Fruit fly (Drosophila melanogaster): Measurements from ENCODE around the gene Keap1.

Keap1 gene

DNA sequence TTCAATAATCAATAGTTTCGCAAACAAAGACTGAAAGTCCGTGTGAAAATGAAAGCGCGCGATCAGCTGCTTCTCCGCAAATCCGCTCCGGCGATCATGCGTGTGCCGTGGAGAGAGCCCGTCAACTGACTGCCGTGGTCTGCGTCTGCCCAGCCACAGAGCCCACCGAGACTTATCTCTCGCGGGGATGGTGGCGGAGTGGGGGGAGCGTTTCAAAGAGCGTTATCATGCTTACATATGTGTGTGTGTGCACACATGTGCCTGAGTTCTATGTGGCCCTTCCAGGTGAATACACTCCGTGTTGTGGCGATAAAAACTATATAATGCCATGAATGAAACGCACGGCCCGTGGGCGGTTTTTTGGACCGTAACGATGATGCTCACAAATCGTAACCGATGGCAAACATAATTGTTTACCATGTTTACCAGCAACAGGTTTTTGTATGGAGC lies 1.8 kb downstream of the Keap1 start (continued):
- TF ChIP-seq CG8290 (GFP tag; optimal IDR thresholded peaks at IDR 0.05) (no peak), CG8290 (tag; optimal IDR thresholded peaks at IDR 0.05) (peak in 1 of 2 experiments; percentile 37), vnd (GFP tag; IDR thresholded peaks at IDR 0.05; ENCODE audit: partially characterized antibody) (no peak), stc (GFP tag; IDR thresholded peaks at IDR 0.05) (peak; percentile 21; the same call in 1 of the 2 replicates), CG7987 (GFP tag; optimal IDR thresholded peaks at IDR 0.05) (peak; percentile 78), slp2 (GFP tag; optimal IDR thresholded peaks at IDR 0.05) (no peak), Doc3 (GFP tag; IDR thresholded peaks at IDR 0.05; ENCODE audit: partially characterized antibody) (0 out of 3 replicates have a peak, but pooled peaks have one; percentile 17), caup (GFP tag; optimal IDR thresholded peaks at IDR 0.05; ENCODE audit: severe bottlenecking) (peak; percentile 15), tin (GFP tag; optimal IDR thresholded peaks at IDR 0.05) (no peak), lov (optimal IDR thresholded peaks at IDR 0.05) (no peak), lov (GFP tag; IDR thresholded peaks at IDR 0.05) (0 out of 3 replicates have a peak, but pooled peaks have one; percentile 18), CG14441 (GFP tag; IDR thresholded peaks at IDR 0.05) (0 out of 2 replicates have a peak, but pooled peaks have one; percentile 9), CG17361 (GFP tag; IDR thresholded peaks at IDR 0.05) (no peak), CG15479 (GFP tag; optimal IDR thresholded peaks at IDR 0.05) (peak; percentile 77), Hmr (GFP tag; optimal IDR thresholded peaks at IDR 0.05) (peak; percentile 19), crol (GFP tag; IDR thresholded peaks at IDR 0.05) (peak; percentile 95), lab (GFP tag; optimal IDR thresholded peaks at IDR 0.05) (peak; percentile 64), BEAF-32 (GFP tag; optimal IDR thresholded peaks at IDR 0.05) (no peak), kni (GFP tag; optimal IDR thresholded peaks at IDR 0.05) (peak; percentile 39), Oli (tag; optimal IDR thresholded peaks at IDR 0.05) (no peak), sob (GFP tag; IDR thresholded peaks at IDR 0.05) (peak; percentile 58), CG1233 (GFP tag; optimal IDR thresholded peaks at IDR 0.05) (peak; percentile 29), CG30431 (GFP tag; optimal IDR thresholded peaks at IDR 0.05) (no peak), CG11456 (GFP tag; IDR thresholded peaks at IDR 0.05) (0 out of 3 replicates have a peak, but pooled peaks have one; percentile 49), az2 (GFP tag; optimal IDR thresholded peaks at IDR 0.05) (no peak), mirr (GFP tag; optimal IDR thresholded peaks at IDR 0.05) (peak; percentile 86), MESR4 (GFP tag; optimal IDR thresholded peaks at IDR 0.05) (peak; percentile 13), lilli (GFP tag; optimal IDR thresholded peaks at IDR 0.05) (peak; percentile 7), grn (GFP tag; optimal IDR thresholded peaks at IDR 0.05) (peak; percentile 58), Antp (GFP tag; optimal IDR thresholded peaks at IDR 0.05) (no peak), Rfx (GFP tag; IDR thresholded peaks at IDR 0.05) (peak; percentile 19; the same call in 1 of the 2 replicates), CG34376 (GFP tag; optimal IDR thresholded peaks at IDR 0.05) (peak; percentile 80), CG17912 (GFP tag; optimal IDR thresholded peaks at IDR 0.05) (peak; percentile 34), CG6175 (GFP tag; IDR thresholded peaks at IDR 0.05) (peak; percentile 70; the same call in 1 of the 3 replicates), seq (GFP tag; IDR thresholded peaks at IDR 0.05) (peak; percentile 29; the same call in 1 of the 2 replicates), tna (GFP tag; IDR thresholded peaks at IDR 0.05; ENCODE audit: partially characterized antibody) (peak; percentile 36; the same call in 1 of the 2 replicates), gro (GFP tag; optimal IDR thresholded peaks at IDR 0.05) (peak; percentile 54), Bgb (GFP tag; IDR thresholded peaks at IDR 0.05; ENCODE audit: partially characterized antibody) (peak; percentile 51; the same call in 1 of the 2 replicates), CG3163 (GFP tag; optimal IDR thresholded peaks at IDR 0.05) (peak; percentile 17), pros (GFP tag; optimal IDR thresholded peaks at IDR 0.05) (peak; percentile 20), fd64A (GFP tag; optimal IDR thresholded peaks at IDR 0.05) (no peak), Hr39 (optimal IDR thresholded peaks at IDR 0.05) (no peak), lbe (GFP tag; optimal IDR thresholded peaks at IDR 0.05) (no peak), CG15514 (GFP tag; optimal IDR thresholded peaks at IDR 0.05) (peak; percentile 22), bowl (GFP tag; IDR thresholded peaks at IDR 0.05) (0 out of 2 replicates have a peak, but pooled peaks have one; percentile 31), scrt (GFP tag; optimal IDR thresholded peaks at IDR 0.05) (peak; percentile 23), nom (GFP tag; optimal IDR thresholded peaks at IDR 0.05) (peak; percentile 42), Nf-YC (tag; optimal IDR thresholded peaks at IDR 0.05) (peak; percentile 30), ken (GFP tag; IDR thresholded peaks at IDR 0.05) (no peak), CG13424 (tag; optimal IDR thresholded peaks at IDR 0.05) (no peak)

Data from whole organism, embryonic.